Fruit fly (Drosophila melanogaster): ENCODE measurements around the gene Tango14.

DNA sequence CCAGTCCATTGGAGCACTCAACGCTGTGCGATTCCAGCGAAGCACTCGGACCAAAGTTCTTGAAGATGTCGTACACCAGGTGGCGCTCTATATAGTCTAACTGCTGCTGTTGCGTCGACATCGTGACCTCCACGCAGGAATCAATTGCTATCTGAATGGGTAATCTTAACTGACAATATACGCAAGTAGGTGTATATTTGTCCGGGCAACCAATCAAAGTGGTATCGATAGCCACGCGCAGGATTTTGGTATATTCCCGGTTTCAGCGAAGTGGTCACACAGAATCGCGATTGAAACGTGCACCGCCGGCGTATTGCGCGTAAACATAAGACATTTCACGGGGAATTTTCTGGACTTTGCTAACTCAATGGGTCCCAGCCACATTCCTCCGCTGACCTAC lies 25.3 kb downstream of the Tango14 start, which contains the start of the genes CG5126 and Tgt:
- TF ChIP-seq CG32006 (GFP tag; optimal IDR thresholded peaks at IDR 0.05) (no peak), Hr38 (GFP tag; optimal IDR thresholded peaks at IDR 0.05) (no peak)
